Fruit fly (Drosophila melanogaster) whole organism, pupa: ENCODE data around the gene sti.
A peak's percentile ranks its signal among the peaks of the same experiment; 100 is the strongest.

ENCODE experiments used
- CG12605 ChIP-seq: fragments of 200-800 bp; sonication (Bioruptor generic); IDR thresholded peaks from 2 replicates; pipeline ENCODE4 v1.3.6; 2022; ENCODE audit warnings: missing biosample characterization, missing genetic modification characterization
- CG14655 ChIP-seq: fragments of 200-800 bp; sonication (Bioruptor generic); optimal IDR thresholded peaks from 3 replicates; lab custom pipeline; 2017; ENCODE audit warnings: mild to moderate bottlenecking, missing biosample characterization, missing genetic modification reagents, missing genetic modification characterization
- CG17806 ChIP-seq: fragments of 200-800 bp; sonication (Bioruptor generic); optimal IDR thresholded peaks from 2 replicates; lab custom pipeline; 2018; ENCODE audit warnings: missing biosample characterization, mild to moderate bottlenecking, missing genetic modification characterization, moderate library complexity
- CG8159 ChIP-seq: fragments of 200-800 bp; sonication (Bioruptor generic); optimal IDR thresholded peaks from 3 replicates; lab custom pipeline; 2018; ENCODE audit warnings: missing biosample characterization, mild to moderate bottlenecking, missing genetic modification characterization, moderate library complexity
- Pif1A ChIP-seq: fragments of 200-800 bp; sonication (Bioruptor generic); optimal IDR thresholded peaks from 3 replicates; lab custom pipeline; 2016; ENCODE audit warnings: missing biosample characterization, missing genetic modification characterization
- fd96Ca ChIP-seq: fragments of 200-800 bp; sonication (Bioruptor generic); IDR thresholded peaks from 3 replicates; pipeline ENCODE4 v1.3.6; 2022; ENCODE audit warnings: missing biosample characterization, missing genetic modification characterization
- gl ChIP-seq: fragments of 200-800 bp; sonication (Bioruptor generic); optimal IDR thresholded peaks from 2 replicates; lab custom pipeline; 2018; ENCODE audit warnings: missing biosample characterization, mild to moderate bottlenecking, missing genetic modification characterization

DNA sequence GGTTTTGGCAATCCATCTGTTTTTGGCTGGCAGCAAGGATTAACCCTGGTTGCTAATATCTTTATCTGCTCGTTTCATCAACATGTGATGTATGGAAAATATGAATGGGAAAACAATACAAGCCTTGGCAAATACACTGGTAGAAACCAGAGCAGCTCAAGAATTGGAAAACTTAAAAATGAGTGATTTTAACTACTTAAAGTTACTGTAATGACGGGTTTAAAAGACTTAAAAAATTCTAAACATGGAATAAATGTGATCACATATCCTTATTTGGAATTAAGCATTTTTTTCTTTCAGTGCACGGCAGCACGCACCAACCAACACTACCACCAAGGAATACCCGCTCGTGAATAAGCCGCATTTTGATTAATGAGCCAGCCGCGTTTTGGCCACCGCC is 49.4 kb downstream of the sti start:
- peak; percentile 28 for TF ChIP-seq CG8159 (tag; lab: Kevin White, UChicago)
- TF ChIP-seq fd96Ca = no peak
- no peak for TF ChIP-seq CG12605 (GFP tag; lab: Robert Waterston, UW)
- no peak for TF ChIP-seq Pif1A (GFP tag; lab: Kevin White, UChicago)
- no peak for TF ChIP-seq CG17806 (tag; lab: Kevin White, UChicago)
- TF ChIP-seq gl (tag; lab: Kevin White, UChicago) = no peak
- TF ChIP-seq CG14655 (GFP tag; lab: Kevin White, UChicago) = no peak
